Worm (Caenorhabditis elegans) whole organism, early embryonic: ENCODE results near the gene oac-22.

Source experiments
- B0310.2 ChIP-seq: sonication (generic microtip); optimal IDR thresholded peaks from 2 replicates; lab custom pipeline; 2016; ENCODE audit warnings: mild to moderate bottlenecking, missing genetic modification characterization, missing compliant biosample characterization
- F13C5.2 ChIP-seq: sonication (generic microtip); optimal IDR thresholded peaks from 2 replicates; lab custom pipeline; 2017; ENCODE audit warnings: mild to moderate bottlenecking, missing genetic modification characterization, inconsistent platforms, missing compliant biosample characterization
- aly-1 ChIP-seq: sonication (generic microtip); optimal IDR thresholded peaks from 2 replicates; lab custom pipeline; 2016; ENCODE audit warnings: missing genetic modification characterization, missing compliant biosample characterization
- ama-1 ChIP-seq: fragments of 150-350 bp; optimal IDR thresholded peaks from 2 replicates; lab custom pipeline; 2014
- ceh-13 ChIP-seq: fragments of 200-800 bp; sonication (Bioruptor generic); optimal IDR thresholded peaks from 2 replicates; lab custom pipeline; 2018; ENCODE audit warnings: mild to moderate bottlenecking, missing genetic modification characterization, missing compliant biosample characterization
- ceh-36 ChIP-seq: sonication (generic microtip); optimal IDR thresholded peaks from 2 replicates; lab custom pipeline; 2016; ENCODE audit warnings: missing genetic modification characterization, inconsistent platforms, missing compliant biosample characterization
- ets-7 ChIP-seq: sonication (generic microtip); optimal IDR thresholded peaks from 2 replicates; lab custom pipeline; 2016; ENCODE audit warnings: missing genotype, missing genetic modification characterization, missing compliant biosample characterization
- flt-1 ChIP-seq: fragments of 200-800 bp; sonication (Bioruptor generic); IDR thresholded peaks from 2 replicates; pipeline ENCODE4 v1.3.6; 2022; ENCODE audit warnings: missing genetic modification characterization, missing compliant biosample characterization
- hmbx-1 ChIP-seq: sonication (generic microtip); optimal IDR thresholded peaks from 2 replicates; lab custom pipeline; 2016; ENCODE audit warnings: mild to moderate bottlenecking, missing genetic modification characterization, missing compliant biosample characterization
- hmg-4 ChIP-seq: fragments of 200-800 bp; sonication (Bioruptor generic); optimal IDR thresholded peaks from 2 replicates; lab custom pipeline; 2018; ENCODE audit warnings: mild to moderate bottlenecking, missing genetic modification characterization, missing compliant biosample characterization
- hnd-1 ChIP-seq: sonication (generic microtip); optimal IDR thresholded peaks from 2 replicates; lab custom pipeline; 2016; ENCODE audit warnings: missing genetic modification characterization, missing compliant biosample characterization
- pes-1 ChIP-seq: fragments of 200-800 bp; sonication (Bioruptor generic); IDR thresholded peaks from 2 replicates; pipeline ENCODE4 v1.3.6; 2022; ENCODE audit warnings: missing genetic modification reagents, missing genetic modification characterization, missing compliant biosample characterization
- scrt-1 ChIP-seq: fragments of 200-800 bp; sonication (Bioruptor generic); IDR thresholded peaks from 2 replicates; pipeline ENCODE4 v1.3.6; 2022; ENCODE audit warnings: missing genetic modification characterization, missing compliant biosample characterization
- sea-1 ChIP-seq: fragments of 200-800 bp; sonication (Bioruptor generic); conservative IDR thresholded peaks from 2 replicates; pipeline ENCODE4 v1.3.6; 2022; ENCODE audit warnings: missing genetic modification characterization, missing compliant biosample characterization
- tbx-11 ChIP-seq: fragments of 200-800 bp; sonication (Bioruptor generic); IDR thresholded peaks from 2 replicates; pipeline ENCODE4 v1.3.6; 2022; ENCODE audit warnings: missing genetic modification characterization, missing compliant biosample characterization
- tbx-37 ChIP-seq: fragments of 200-800 bp; sonication (Bioruptor generic); conservative IDR thresholded peaks from 2 replicates; pipeline ENCODE4 v1.3.6; 2022; ENCODE audit warnings: missing genetic modification reagents, missing genetic modification characterization, missing compliant biosample characterization
- tra-4 ChIP-seq: sonication (generic microtip); optimal IDR thresholded peaks from 2 replicates; lab custom pipeline; 2017; ENCODE audit warnings: missing genetic modification characterization, missing compliant biosample characterization

The oac-22 gene

ce11 chrIV:3885369-3885768 lies at the start of gene oac-22:
Gene oac-22, plus strand, starts transcription at chrIV:3885669.
- no peak for TF ChIP-seq pes-1 (GFP tag; lab: Robert Waterston, UW)
- no peak for TF ChIP-seq sea-1

- no peak for TF ChIP-seq pes-1 (GFP tag; lab: Robert Waterston, UW)
Observed at ce11 chrIV:3838687-3839086, 46.8 kb upstream of the oac-22 start.

DNA sequence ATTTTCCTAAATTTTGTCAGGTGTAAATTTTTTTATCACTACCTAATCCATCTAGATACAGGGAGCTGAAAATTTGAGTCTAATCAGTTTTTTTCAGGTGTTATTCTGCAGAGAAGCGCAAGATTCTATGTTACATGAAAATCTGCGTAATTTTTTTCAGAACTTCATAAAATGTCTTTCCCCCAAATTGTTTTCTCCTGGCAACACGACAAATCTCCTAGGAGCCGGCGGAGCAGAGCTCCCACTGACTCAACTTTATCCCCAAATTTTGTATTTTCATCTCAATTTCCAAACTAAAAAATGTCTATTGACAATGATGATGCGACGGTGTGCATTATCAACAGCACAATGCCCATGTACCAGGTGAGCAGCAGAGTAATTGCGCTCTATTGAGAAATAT lies 46.0 kb upstream of the oac-22 start, which contains the start of gene F28F9.2:
TSS of gene F28F9.2 (plus strand) at position 301 of the 400 bp plus-strand sequence.
- no peak for TF ChIP-seq ceh-13 (GFP tag; lab: Kevin White, UChicago)
- no peak for TF ChIP-seq sea-1

DNA sequence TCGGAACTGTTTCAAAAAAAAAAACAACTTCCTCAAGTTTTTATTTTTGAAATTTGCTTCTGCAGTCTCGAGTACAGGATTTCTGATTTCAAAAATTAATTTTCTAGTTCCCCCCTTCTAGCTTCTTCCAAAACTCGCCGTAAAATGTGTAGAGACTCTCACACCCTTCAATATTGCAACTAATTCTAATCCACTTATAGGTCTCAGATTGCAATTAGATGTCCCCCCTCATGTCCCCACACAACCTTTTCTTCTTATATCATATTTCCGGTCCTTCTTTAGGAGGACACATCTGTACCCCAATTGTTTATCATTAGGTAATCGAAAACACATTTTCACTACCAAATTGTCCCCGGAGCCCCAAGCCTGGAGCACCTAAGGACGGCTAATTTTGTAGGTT lies 45.0 kb upstream of the oac-22 start:
- no peak for TF ChIP-seq tbx-37 (GFP tag; lab: Robert Waterston, UW)
- TF ChIP-seq ets-7 (tag; lab: Kevin White, UChicago), result no peak
- TF ChIP-seq aly-1 (tag; lab: Kevin White, UChicago), result no peak
- no peak for TF ChIP-seq tra-4 (tag; lab: Kevin White, UChicago)
- no peak for TF ChIP-seq hmg-4
- no peak for TF ChIP-seq sea-1
- TF ChIP-seq flt-1 (GFP tag; lab: Robert Waterston, UW), result no peak
- TF ChIP-seq ceh-36 (tag; lab: Kevin White, UChicago), result no peak
- no peak for TF ChIP-seq ama-1 (lab: Kevin White, UChicago)

DNA sequence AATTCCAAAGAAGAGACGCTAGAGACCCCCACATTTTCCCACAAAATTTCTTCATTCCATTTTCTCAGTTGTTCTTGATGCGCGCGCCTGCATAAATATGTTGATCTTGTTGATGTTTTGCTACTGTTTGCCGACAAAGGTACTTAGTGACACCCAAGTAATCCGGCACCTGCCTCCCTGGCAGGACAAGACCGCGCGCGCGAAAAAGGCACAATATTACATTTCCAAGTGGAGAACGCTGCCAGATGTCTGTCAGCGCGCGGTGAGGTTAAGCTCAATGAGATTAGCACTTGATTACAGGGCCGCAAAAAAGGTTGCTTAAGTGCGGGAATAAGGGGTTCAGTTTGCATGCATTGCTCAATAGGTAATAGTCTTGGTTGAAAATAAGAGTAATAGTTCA lies 43.9 kb upstream of the oac-22 start:
- TF ChIP-seq ama-1 (lab: Kevin White, UChicago), result no peak
- peak; percentile 47 for TF ChIP-seq ceh-36 (tag; lab: Kevin White, UChicago)
- no peak for TF ChIP-seq hnd-1 (tag; lab: Kevin White, UChicago)
- TF ChIP-seq scrt-1 (GFP tag; lab: Robert Waterston, UW), result no peak
- no peak for TF ChIP-seq tbx-37 (GFP tag; lab: Robert Waterston, UW)

DNA sequence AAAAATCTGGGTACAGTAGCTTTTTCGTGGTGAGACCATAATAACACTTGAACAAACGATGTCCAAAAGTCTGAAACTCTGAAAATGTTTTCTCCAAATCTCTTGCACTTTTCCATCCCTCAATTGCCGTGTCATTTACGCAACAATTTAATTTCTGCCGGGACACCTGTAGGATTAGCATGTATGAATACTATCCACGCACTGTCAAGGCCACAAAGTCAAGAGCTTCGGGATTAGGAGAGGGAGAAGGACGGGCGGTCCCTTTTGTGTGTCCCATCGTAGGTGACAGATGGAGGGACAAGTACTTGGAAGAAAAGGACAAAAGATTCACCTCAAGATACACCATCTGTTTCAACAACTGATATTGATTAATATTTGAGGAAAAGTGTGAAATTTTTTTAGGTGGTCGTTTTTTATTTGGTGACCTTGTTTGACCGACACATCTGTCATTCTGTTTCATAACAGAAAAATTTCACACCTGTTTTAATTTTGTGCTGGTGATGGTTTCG lies 42.4 kb upstream of the oac-22 start:
- no peak for TF ChIP-seq flt-1 (GFP tag; lab: Robert Waterston, UW)
- peak; percentile 43 for TF ChIP-seq ceh-36 (tag; lab: Kevin White, UChicago)
- no peak for TF ChIP-seq ets-7 (tag; lab: Kevin White, UChicago)

- no peak for TF ChIP-seq pes-1 (GFP tag; lab: Robert Waterston, UW)
- TF ChIP-seq hmbx-1 (tag; lab: Kevin White, UChicago), result no peak
- no peak for TF ChIP-seq ceh-36 (tag; lab: Kevin White, UChicago)
- peak; percentile 24 for TF ChIP-seq hmg-4
Observed at ce11 chrIV:3844004-3844403, 41.5 kb upstream of the oac-22 start.

DNA sequence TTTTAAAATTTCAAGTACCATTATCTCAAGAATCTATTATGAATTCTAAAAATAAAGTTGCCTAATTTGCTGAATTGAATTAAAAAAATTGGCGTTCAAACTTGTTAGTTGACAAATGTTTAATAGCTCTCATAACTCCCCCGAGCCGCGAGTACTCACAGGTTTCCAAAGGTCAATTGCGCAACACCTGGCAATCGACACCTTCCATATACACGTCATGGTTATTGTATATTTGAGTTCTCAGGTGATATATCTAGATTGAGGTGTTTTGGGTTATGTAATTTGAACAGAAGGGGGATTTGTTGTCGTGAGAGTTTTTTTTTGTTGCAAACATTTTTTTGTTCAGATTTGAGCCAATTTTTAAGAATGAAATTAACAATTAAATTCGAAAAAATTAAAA lies 40.9 kb upstream of the oac-22 start:
- TF ChIP-seq tra-4 (tag; lab: Kevin White, UChicago), result no peak
- no peak for TF ChIP-seq tbx-11 (GFP tag; lab: Robert Waterston, UW)
- no peak for TF ChIP-seq ceh-13 (GFP tag; lab: Kevin White, UChicago)
- no peak for TF ChIP-seq B0310.2 (tag; lab: Kevin White, UChicago)
- no peak for TF ChIP-seq scrt-1 (GFP tag; lab: Robert Waterston, UW)
- no peak for TF ChIP-seq aly-1 (tag; lab: Kevin White, UChicago)
- TF ChIP-seq ets-7 (tag; lab: Kevin White, UChicago), result no peak
- no peak for TF ChIP-seq hmg-4
- no peak for TF ChIP-seq tbx-37 (GFP tag; lab: Robert Waterston, UW)
- no peak for TF ChIP-seq ama-1 (lab: Kevin White, UChicago)
- no peak for TF ChIP-seq hmbx-1 (tag; lab: Kevin White, UChicago)
- TF ChIP-seq hnd-1 (tag; lab: Kevin White, UChicago), result no peak
- TF ChIP-seq ceh-36 (tag; lab: Kevin White, UChicago), result no peak
- no peak for TF ChIP-seq sea-1
- TF ChIP-seq flt-1 (GFP tag; lab: Robert Waterston, UW), result no peak
- no peak for TF ChIP-seq F13C5.2

DNA sequence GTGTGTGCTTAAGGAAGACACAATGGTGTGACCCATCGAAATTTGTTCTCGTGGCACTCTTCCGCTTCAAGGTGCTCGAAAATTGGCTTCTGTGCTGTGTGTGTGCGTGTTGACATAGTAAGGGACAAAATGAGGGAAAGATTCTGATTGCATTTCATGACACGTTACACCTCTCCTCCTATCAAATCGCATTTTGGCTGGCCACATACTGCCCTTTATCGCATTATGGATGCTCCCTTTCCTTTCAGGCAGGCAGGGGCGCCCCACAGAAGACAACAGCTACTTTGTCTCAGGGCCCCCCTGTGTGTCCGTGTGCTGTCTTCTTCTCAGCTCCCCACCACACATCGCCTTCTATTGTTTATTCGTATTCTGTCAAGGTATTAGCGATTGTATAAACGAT lies 38.0 kb upstream of the oac-22 start:
- TF ChIP-seq ceh-36 (tag; lab: Kevin White, UChicago) (no peak), pes-1 (GFP tag; lab: Robert Waterston, UW) (no peak), F13C5.2 (no peak), tbx-37 (GFP tag; lab: Robert Waterston, UW) (no peak), tra-4 (tag; lab: Kevin White, UChicago) (no peak), scrt-1 (GFP tag; lab: Robert Waterston, UW) (no peak), aly-1 (tag; lab: Kevin White, UChicago) (no peak)

DNA sequence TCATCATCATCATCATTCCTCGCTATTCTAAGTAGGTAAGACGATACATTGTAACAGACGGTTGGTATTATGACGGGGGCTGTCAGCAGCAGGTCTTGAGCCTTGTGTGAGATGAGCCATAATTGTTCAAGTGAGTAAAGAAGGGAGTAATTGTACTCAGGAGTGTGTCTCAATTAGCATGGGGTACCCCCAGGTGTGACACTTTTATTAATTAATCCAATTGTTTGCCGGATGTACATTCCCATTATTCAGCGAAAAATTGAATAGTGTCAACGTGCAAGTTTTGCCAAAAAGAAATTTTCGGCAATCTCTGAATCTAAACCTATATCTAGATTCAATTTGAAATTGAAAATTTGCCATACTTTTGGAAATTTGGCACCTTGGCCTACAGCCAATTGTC lies 36.5 kb upstream of the oac-22 start:
- no peak for TF ChIP-seq ceh-13 (GFP tag; lab: Kevin White, UChicago)
- TF ChIP-seq tbx-37 (GFP tag; lab: Robert Waterston, UW), result no peak
- no peak for TF ChIP-seq ets-7 (tag; lab: Kevin White, UChicago)
- TF ChIP-seq tbx-11 (GFP tag; lab: Robert Waterston, UW), result no peak
- no peak for TF ChIP-seq pes-1 (GFP tag; lab: Robert Waterston, UW)
- no peak for TF ChIP-seq ceh-36 (tag; lab: Kevin White, UChicago)
- TF ChIP-seq scrt-1 (GFP tag; lab: Robert Waterston, UW), result no peak
- TF ChIP-seq aly-1 (tag; lab: Kevin White, UChicago), result no peak
- no peak for TF ChIP-seq F13C5.2
- no peak for TF ChIP-seq hmg-4
- TF ChIP-seq ama-1 (lab: Kevin White, UChicago), result no peak
- no peak for TF ChIP-seq flt-1 (GFP tag; lab: Robert Waterston, UW)
- no peak for TF ChIP-seq tra-4 (tag; lab: Kevin White, UChicago)
- no peak for TF ChIP-seq hmbx-1 (tag; lab: Kevin White, UChicago)
- TF ChIP-seq B0310.2 (tag; lab: Kevin White, UChicago), result no peak
- TF ChIP-seq hnd-1 (tag; lab: Kevin White, UChicago), result no peak
- no peak for TF ChIP-seq sea-1
